Fruit fly (Drosophila melanogaster): ENCODE results near the gene CG11122.

Gene CG11122

DNA sequence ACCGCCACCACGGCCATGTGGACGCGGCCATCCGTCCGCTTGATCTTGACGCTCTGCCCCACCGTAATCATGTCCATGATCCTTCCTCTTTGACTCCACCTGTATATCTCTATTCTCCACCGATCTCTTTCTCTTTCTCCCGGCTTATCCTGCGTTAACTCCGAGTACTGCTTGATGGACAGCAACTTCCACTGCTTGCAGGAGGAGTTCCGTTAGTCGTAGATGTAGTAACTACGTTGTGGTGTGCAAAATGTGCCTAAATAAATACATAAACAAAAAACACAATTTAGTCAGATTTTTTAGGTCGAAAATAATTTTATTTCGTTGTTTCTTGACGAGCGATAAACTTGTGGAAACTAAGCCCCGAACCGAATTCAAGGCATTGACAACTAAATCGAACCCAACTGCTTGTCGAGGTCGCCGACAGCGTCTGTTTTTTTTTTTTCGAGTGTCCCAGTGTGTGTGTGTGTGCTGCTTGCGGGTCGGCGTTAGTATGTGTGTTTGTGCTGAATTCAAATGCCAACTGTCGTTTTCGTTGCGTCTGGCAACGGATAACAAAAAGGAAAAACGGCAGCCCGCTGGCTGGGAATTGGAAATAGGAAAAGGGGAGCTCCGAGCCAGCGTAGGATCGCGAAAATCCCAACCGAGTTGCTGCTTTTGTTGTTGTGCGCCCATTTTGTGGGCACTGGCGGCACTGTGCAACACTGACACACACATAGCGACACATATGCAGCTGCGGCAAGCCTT, 11.5 kb upstream of the CG11122 start:
- TF ChIP-seq CG16863 (GFP tag; optimal IDR thresholded peaks at IDR 0.05) (peak; percentile 10), row (GFP tag; IDR thresholded peaks at IDR 0.05) (no peak), Hmx (GFP tag; optimal IDR thresholded peaks at IDR 0.05) (no peak), ind (GFP tag; optimal IDR thresholded peaks at IDR 0.05) (no peak), sens (GFP tag) (peak; percentile 66), CG4360 (GFP tag; IDR thresholded peaks at IDR 0.05) (peak; percentile 80), nmo (GFP tag; optimal IDR thresholded peaks at IDR 0.05) (peak; percentile 38), stwl (tag; optimal IDR thresholded peaks at IDR 0.05) (no peak), CG12299 (tag; optimal IDR thresholded peaks at IDR 0.05) (no peak), YL-1 (GFP tag; optimal IDR thresholded peaks at IDR 0.05) (peak; percentile 22), nerfin-1 (tag; optimal IDR thresholded peaks at IDR 0.05) (peak; percentile 95), jumu (GFP tag; optimal IDR thresholded peaks at IDR 0.05) (peak; percentile 23), Fer1 (GFP tag; optimal IDR thresholded peaks at IDR 0.05) (no peak), CG10267 (tag; optimal IDR thresholded peaks at IDR 0.05) (peak; percentile 41), CG32772 (GFP tag; IDR thresholded peaks at IDR 0.05) (peak; percentile 81), Aef1 (GFP tag; IDR thresholded peaks at IDR 0.05) (peak; percentile 31; the same call in 2 of the 3 replicates), MBD-R2 (GFP tag; IDR thresholded peaks at IDR 0.05) (peak; percentile 26; the same call in 1 of the 2 replicates), CG8478 (optimal IDR thresholded peaks at IDR 0.05) (peak; percentile 89), CG30020 (tag; optimal IDR thresholded peaks at IDR 0.05) (peak; percentile 3), Med (GFP tag) (peak; percentile 68), CG31365 (tag; optimal IDR thresholded peaks at IDR 0.05) (peak; percentile 93), phol (tag; optimal IDR thresholded peaks at IDR 0.05) (peak; percentile 18), CG14014 (GFP tag; IDR thresholded peaks at IDR 0.05) (no peak), sqz (GFP tag; optimal IDR thresholded peaks at IDR 0.05) (peak; percentile 92), ftz-f1 (GFP tag; optimal IDR thresholded peaks at IDR 0.05) (peak; percentile 85), dysf (GFP tag; IDR thresholded peaks at IDR 0.05) (0 out of 3 replicates have a peak, but pooled peaks have one; percentile 11), ab (GFP tag; optimal IDR thresholded peaks at IDR 0.05) (no peak), Dfd (GFP tag; optimal IDR thresholded peaks at IDR 0.05) (peak in 1 of 2 experiments; percentile 54), usp (GFP tag; optimal IDR thresholded peaks at IDR 0.05) (no peak), Myb (GFP tag; optimal IDR thresholded peaks at IDR 0.05) (peak; percentile 73), CG8290 (GFP tag; optimal IDR thresholded peaks at IDR 0.05) (peak; percentile 16), CG8290 (tag; optimal IDR thresholded peaks at IDR 0.05) (no peak), H2.0 (GFP tag; IDR thresholded peaks at IDR 0.05) (0 out of 2 replicates have a peak, but pooled peaks have one; percentile 12), CG15479 (GFP tag; optimal IDR thresholded peaks at IDR 0.05) (no peak)

DNA sequence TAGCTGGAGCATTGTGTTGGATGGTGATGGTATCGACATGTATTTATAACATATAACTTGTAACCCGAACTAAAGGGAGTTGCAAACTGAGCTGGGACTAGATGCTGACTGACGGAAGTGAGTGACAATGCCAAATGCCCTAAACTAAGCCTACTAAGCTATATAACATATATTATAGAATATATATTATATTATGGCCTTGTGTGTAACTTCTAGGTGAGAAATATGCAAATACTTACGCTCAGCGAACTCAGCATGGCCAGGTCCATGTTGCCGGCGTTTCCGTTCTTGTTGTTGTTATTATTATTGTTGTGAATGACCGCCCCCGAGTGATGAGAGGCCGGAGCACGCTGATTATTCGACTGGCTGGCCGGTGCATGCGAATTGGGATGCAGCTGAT, 7.8 kb upstream of the CG11122 start, which contains the start of gene CG44385:
CG44385 (minus strand) TSS at position 101 of the 400 bp plus-strand sequence.
- no peak for TF ChIP-seq HLH54F (GFP tag; optimal IDR thresholded peaks at IDR 0.05)
- TF ChIP-seq esg (GFP tag; conservative IDR thresholded peaks at IDR 0.05), result no peak
- no peak for TF ChIP-seq Lhr (GFP tag; optimal IDR thresholded peaks at IDR 0.05)
- no peak for TF ChIP-seq aop (GFP tag; IDR thresholded peaks at IDR 0.05)
- TF ChIP-seq bcd (GFP tag; optimal IDR thresholded peaks at IDR 0.05), result no peak
- TF ChIP-seq CG9609 (GFP tag; optimal IDR thresholded peaks at IDR 0.05), result no peak
- no peak for TF ChIP-seq CG12299 (tag; optimal IDR thresholded peaks at IDR 0.05)
- TF ChIP-seq CG31441 (GFP tag; IDR thresholded peaks at IDR 0.05), result no peak
- no peak for TF ChIP-seq E2f2 (GFP tag; IDR thresholded peaks at IDR 0.05)
- no peak for TF ChIP-seq emc (GFP tag; optimal IDR thresholded peaks at IDR 0.05)

Data from whole organism, embryonic.